Worm (Caenorhabditis elegans) whole organism, young adult: ENCODE measurements around the gene F53E4.1.

ENCODE experiments used
- C06A6.2 ChIP-seq: fragments of 200-800 bp; sonication (Bioruptor generic); conservative IDR thresholded peaks from 2 replicates; pipeline ENCODE4 v1.3.6; 2022; ENCODE audit warnings: missing genetic modification characterization, missing compliant biosample characterization
- T26A5.8 ChIP-seq: sonication (generic microtip); optimal IDR thresholded peaks from 2 replicates; lab custom pipeline; 2016; ENCODE audit warnings: missing genetic modification characterization, missing compliant biosample characterization
- Y95B8A.8 ChIP-seq: fragments of 200-800 bp; sonication (Bioruptor generic); IDR thresholded peaks from 2 replicates; pipeline ENCODE4 v1.3.6; 2022; ENCODE audit warnings: missing genetic modification reagents, missing genetic modification characterization, missing compliant biosample characterization
- ama-1 ChIP-seq, 3 experiments: fragments of 150-350 bp in 1 of 3; sonication (generic microtip) in 2 of 3; optimal IDR thresholded peaks; 2 replicates each; lab custom pipeline; 2014 to 2018; ENCODE audit warnings: missing biosample characterization in 2 of 3, missing genetic modification characterization in 2 of 3, missing genetic modification reagents in 2 of 3
- attf-3 ChIP-seq: fragments of 200-800 bp; sonication (Bioruptor generic); conservative IDR thresholded peaks from 2 replicates; pipeline ENCODE4 v1.3.6; 2022; ENCODE audit warnings: missing genetic modification reagents, missing genetic modification characterization, missing compliant biosample characterization
- ceh-79 ChIP-seq: sonication (generic microtip); optimal IDR thresholded peaks from 2 replicates; lab custom pipeline; 2017; ENCODE audit warnings: mild to moderate bottlenecking, missing genetic modification characterization, missing compliant biosample characterization
- hlh-26 ChIP-seq: fragments of 200-800 bp; sonication (Bioruptor generic); conservative IDR thresholded peaks from 2 replicates; pipeline ENCODE4 v1.3.6; 2022; ENCODE audit warnings: missing genetic modification reagents, missing genetic modification characterization, missing compliant biosample characterization
- lin-40 ChIP-seq: sonication (generic microtip); optimal IDR thresholded peaks from 2 replicates; lab custom pipeline; 2016; ENCODE audit warnings: missing genetic modification characterization, mild to moderate bottlenecking, missing compliant biosample characterization, missing genotype, missing genetic modification reagents
- madf-6 ChIP-seq: fragments of 200-800 bp; sonication (Bioruptor generic); IDR thresholded peaks from 2 replicates; pipeline ENCODE4 v1.3.6; 2022; ENCODE audit warnings: missing genetic modification reagents, missing genetic modification characterization, missing compliant biosample characterization
- snpc-1.1 ChIP-seq: sonication (generic microtip); optimal IDR thresholded peaks from 2 replicates; lab custom pipeline; 2017; ENCODE audit warnings: missing genetic modification characterization, mild to moderate bottlenecking, missing compliant biosample characterization, antibody characterized with exemption, moderate library complexity, missing genotype, missing genetic modification reagents; ENCODE audit not compliant: insufficient read depth
- unc-62 ChIP-seq: fragments of 150-350 bp; optimal IDR thresholded peaks from 2 replicates; lab custom pipeline; 2014; ENCODE audit warnings: missing biosample characterization, missing genetic modification reagents, missing genetic modification characterization

DNA sequence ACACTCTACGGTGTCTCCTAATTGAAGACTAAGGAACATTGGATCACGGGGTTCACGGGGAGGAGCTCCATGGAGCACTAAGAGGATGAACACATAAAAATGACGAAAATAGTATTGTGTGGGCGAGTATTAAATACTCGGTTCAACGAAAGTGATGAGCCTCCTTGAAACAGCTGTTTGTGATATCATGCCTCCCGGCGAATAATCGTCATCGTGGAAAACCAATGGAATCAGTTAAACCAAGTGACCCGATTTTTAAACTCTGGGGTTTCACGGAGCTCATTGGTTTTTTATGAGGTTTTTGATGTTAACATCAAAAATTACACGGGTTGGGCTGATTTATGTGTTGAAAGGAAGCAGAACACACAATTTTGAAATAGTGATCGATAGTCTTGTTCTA is 6.5 kb downstream of the F53E4.1 start:
- TF ChIP-seq attf-3 (GFP tag; lab: Robert Waterston, UW) (no peak), ama-1 (optimal IDR thresholded peaks at IDR 0.05; lab: Kevin White, UChicago) (no peak), ama-1 (GFP tag; optimal IDR thresholded peaks at IDR 0.05; lab: Kevin White, UChicago) (no peak), madf-6 (no peak), hlh-26 (GFP tag; lab: Robert Waterston, UW) (no peak), C06A6.2 (no peak), ceh-79 (tag; lab: Kevin White, UChicago) (no peak), lin-40 (tag; lab: Kevin White, UChicago) (no peak), T26A5.8 (tag; lab: Kevin White, UChicago) (no peak), snpc-1.1 (no peak), Y95B8A.8 (GFP tag; lab: Robert Waterston, UW) (no peak), unc-62 (GFP tag; lab: Kevin White, UChicago) (no peak)
